Fruit fly (Drosophila melanogaster): ENCODE results near the gene CG34265.
A peak's percentile ranks its signal among the peaks of the same experiment; 100 is the strongest.

Gene CG34265

DNA sequence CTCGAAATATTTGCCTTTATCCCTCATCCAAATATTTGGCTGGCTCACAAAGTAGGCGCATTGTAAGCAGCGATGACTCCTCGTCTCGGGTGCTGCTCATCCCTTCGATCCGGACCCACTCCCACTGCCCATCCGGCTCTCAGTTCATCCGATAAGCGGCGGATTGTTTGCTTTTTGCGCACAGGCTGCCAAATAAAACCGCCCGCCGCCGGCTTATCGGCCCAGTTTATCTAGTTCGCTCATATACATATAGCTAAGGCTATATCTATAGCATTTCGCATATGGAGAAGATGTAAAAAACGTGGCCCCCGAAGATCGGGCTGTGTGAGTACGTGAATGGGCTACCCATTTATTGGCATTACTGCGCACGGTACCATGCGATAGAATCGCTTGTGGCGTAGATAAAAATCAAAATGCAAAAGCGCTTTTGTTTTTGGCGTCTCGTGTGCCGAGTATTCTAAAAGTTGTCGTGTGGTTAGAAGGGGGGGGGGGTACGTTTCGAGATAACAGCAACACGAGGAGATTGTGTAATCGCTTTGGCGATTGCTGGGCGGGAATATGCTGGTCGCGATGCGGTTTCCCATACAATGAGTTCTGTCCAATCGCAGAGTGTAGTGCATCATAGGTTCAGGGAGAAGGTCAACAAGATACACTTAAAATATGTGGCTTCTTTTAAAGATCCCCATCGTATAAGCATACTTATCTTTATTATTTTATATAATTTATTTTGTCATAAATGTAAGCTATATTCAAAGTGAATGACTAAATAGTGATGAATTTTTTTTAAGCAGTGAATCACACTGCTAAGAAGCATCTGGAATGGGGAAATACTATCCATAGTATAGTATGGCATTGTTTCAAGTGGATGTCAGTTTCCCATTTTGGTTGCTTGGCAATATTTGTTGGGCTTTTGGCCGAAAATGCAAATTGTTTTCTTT, 40.7 kb downstream of the CG34265 start:
- TF ChIP-seq esn (GFP tag; optimal IDR thresholded peaks at IDR 0.05): no peak
- TF ChIP-seq Lpt (GFP tag; optimal IDR thresholded peaks at IDR 0.05): no peak
- peak; percentile 96 for TF ChIP-seq vri (GFP tag; optimal IDR thresholded peaks at IDR 0.05)
- no peak for TF ChIP-seq CG4318 (GFP tag; optimal IDR thresholded peaks at IDR 0.05)
- TF ChIP-seq CG11762 (GFP tag; optimal IDR thresholded peaks at IDR 0.05; ENCODE audit: insufficient read depth): no peak
- no peak for TF ChIP-seq CG8319 (GFP tag; optimal IDR thresholded peaks at IDR 0.05)
- TF ChIP-seq svp (GFP tag): peak; percentile 80
- no peak for TF ChIP-seq CG8632 (GFP tag; optimal IDR thresholded peaks at IDR 0.05)
- TF ChIP-seq spab (GFP tag; optimal IDR thresholded peaks at IDR 0.05): no peak
- no peak for TF ChIP-seq CG6276 (GFP tag; optimal IDR thresholded peaks at IDR 0.05)
- no peak for TF ChIP-seq Blimp-1 (GFP tag; optimal IDR thresholded peaks at IDR 0.05)
- TF ChIP-seq CG3032 (tag; optimal IDR thresholded peaks at IDR 0.05): no peak
- TF ChIP-seq achi (GFP tag; optimal IDR thresholded peaks at IDR 0.05): no peak
- no peak for TF ChIP-seq OdsH (GFP tag; optimal IDR thresholded peaks at IDR 0.05)
- no peak for TF ChIP-seq topi (GFP tag; optimal IDR thresholded peaks at IDR 0.05)
- peak; percentile 44 for TF ChIP-seq Eip78C (GFP tag)
- peak; percentile 58 for TF ChIP-seq fkh (GFP tag; optimal IDR thresholded peaks at IDR 0.05)
- no peak for TF ChIP-seq pdm3 (GFP tag; optimal IDR thresholded peaks at IDR 0.05)

DNA sequence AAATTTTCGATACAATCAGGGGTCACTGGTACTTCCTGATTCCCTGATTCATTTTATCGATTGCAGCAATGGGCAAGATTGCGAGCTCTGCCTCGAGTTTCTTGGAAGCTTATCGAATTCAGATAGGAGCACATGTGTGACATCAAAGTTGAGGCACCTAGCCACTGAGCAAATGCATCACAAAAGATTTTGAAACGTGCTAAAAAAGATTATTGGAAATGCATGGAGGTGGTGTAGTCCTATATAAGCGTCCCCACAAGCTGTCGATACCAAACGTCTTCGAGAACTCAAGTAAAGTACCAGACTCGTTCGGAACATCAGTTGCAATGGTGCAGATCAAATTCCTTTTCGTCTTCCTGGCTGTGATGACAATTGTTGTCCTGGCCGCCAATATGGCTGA, 45.8 kb downstream of the CG34265 start, which contains the start of gene Drsl2:
Gene Drsl2, plus strand, starts transcription at position 301 of the 400 bp plus-strand sequence.
- TF ChIP-seq CG4318 (GFP tag; optimal IDR thresholded peaks at IDR 0.05) (no peak), lz (GFP tag; optimal IDR thresholded peaks at IDR 0.05) (peak; percentile 3), esn (GFP tag; optimal IDR thresholded peaks at IDR 0.05) (peak; percentile 23)

DNA sequence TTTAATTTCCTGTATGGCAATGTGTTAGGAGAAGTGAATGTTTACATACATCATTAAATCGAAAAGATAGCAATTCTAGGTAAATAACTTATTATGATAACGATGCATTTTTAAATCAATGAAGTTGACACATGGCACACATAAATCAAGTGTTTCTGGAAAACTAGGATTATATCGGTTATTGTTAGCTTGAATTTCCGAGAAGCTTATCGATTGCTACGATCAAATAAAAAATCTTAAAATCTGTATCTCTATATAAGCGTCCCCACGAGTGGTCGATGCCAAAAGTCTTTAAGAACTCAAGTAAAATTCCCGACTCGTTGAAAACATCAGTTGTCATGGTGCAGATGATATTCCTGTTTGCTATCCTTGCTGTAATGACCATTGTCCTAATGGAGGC, 46.4 kb downstream of the CG34265 start, which contains the start of gene Drsl3:
Gene Drsl3, plus strand, starts transcription at position 301 of the 400 bp plus-strand sequence.
- TF ChIP-seq CG6854 (GFP tag; optimal IDR thresholded peaks at IDR 0.05) (no peak), net (GFP tag; optimal IDR thresholded peaks at IDR 0.05) (no peak), CG6276 (GFP tag; optimal IDR thresholded peaks at IDR 0.05) (no peak), CG4318 (GFP tag; optimal IDR thresholded peaks at IDR 0.05) (no peak), Sox102F (GFP tag; optimal IDR thresholded peaks at IDR 0.05) (no peak), svp (GFP tag) (no peak), CG8119 (GFP tag; IDR thresholded peaks at IDR 0.05) (no peak), dac (GFP tag; optimal IDR thresholded peaks at IDR 0.05) (no peak), cyc (GFP tag; optimal IDR thresholded peaks at IDR 0.05) (no peak), dsx (GFP tag; optimal IDR thresholded peaks at IDR 0.05; ENCODE audit: poor library complexity, severe bottlenecking) (no peak), Eip93F (GFP tag; optimal IDR thresholded peaks at IDR 0.05) (no peak), CG11762 (GFP tag; optimal IDR thresholded peaks at IDR 0.05; ENCODE audit: insufficient read depth) (no peak), salr (GFP tag; optimal IDR thresholded peaks at IDR 0.05) (no peak), CG11902 (GFP tag; optimal IDR thresholded peaks at IDR 0.05) (no peak)

DNA sequence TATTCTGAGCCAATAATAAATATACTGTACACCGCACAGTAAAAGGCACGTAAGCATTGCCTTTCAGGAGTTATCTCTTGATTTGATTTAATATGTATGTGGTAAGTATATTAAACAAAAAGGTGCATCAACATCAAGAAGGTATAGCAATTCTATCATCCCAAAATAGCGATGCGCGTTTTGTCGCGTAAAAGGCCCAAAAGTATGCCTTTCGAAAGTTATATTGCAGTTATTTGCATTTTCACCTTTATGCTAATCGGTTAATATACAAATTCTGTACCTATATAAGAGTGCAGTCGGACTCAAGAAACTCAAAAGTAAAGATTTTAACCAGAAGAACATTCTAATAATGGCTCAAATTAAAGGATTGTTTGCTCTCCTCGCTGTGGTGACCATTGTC, 47.0 kb downstream of the CG34265 start, which contains the start of gene Drsl4:
Gene Drsl4, plus strand, starts transcription at position 333 of the 400 bp plus-strand sequence.
- no peak for TF ChIP-seq eg (GFP tag; IDR thresholded peaks at IDR 0.05)
- TF ChIP-seq svp (GFP tag): peak; percentile 81

DNA sequence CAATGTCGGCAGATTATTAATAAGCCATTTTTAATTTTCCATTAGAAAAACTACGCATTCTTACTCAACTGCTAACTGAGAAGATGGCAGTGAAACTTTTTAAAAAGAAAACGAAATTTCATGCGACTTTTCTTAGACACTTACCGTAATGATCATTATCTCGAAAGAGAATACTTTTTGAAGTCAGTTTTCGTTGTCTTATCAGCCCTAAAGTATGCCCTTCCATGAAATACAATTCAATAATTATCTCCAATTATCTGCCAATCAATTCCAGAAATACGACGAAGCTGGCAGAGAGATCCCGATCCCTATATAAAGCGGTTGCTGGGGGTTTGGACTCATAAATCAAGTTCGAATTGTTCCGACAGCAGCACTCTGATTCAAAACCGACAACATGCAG, 48.2 kb downstream of the CG34265 start, which contains the start of gene Drsl5:
Gene Drsl5, plus strand, starts transcription at position 341 of the 400 bp plus-strand sequence.
- peak; percentile 74 for TF ChIP-seq svp (GFP tag)
- no peak for TF ChIP-seq CG34406 (GFP tag; optimal IDR thresholded peaks at IDR 0.05)

Measured in whole organism, prepupa.